Worm (Caenorhabditis elegans): Measurements from ENCODE around the gene clec-218.

The clec-218 gene

DNA sequence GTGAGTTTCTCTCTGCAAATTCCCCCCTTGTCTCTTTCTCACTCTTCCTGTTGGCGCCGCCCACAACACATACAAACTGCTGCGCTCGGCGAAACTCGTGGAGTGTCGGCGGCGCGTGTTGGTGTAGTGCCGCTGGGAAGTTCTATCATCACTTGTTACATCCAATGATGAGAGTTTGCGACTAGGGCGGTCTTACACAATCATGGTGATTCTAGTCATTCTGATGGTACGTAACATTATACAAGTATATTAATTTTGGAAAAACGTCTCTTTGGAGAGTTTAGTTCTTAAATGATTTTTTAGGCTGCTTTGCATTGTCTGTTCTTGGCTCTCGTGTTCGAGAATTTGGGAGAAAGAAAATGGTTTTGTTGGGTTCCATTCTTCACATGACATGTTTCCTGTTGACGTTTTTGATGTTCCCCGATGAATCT, 41.2 kb downstream of the clec-218 start (continued):
- peak; percentile 75 for TF ChIP-seq ceh-28 (tag; optimal IDR thresholded peaks at IDR 0.05)
- peak; percentile 19 for TF ChIP-seq elt-1 (tag; optimal IDR thresholded peaks at IDR 0.05)
- peak; percentile 73 for TF ChIP-seq pha-4 (tag; optimal IDR thresholded peaks at IDR 0.05)
- TF ChIP-seq nhr-43 (tag; optimal IDR thresholded peaks at IDR 0.05; ENCODE audit: poor library complexity, severe bottlenecking): peak; percentile 89
- TF ChIP-seq nhr-12 (tag; optimal IDR thresholded peaks at IDR 0.05): no peak
- no peak for TF ChIP-seq nhr-67 (tag; optimal IDR thresholded peaks at IDR 0.05)
- TF ChIP-seq fkh-10 (GFP tag; optimal IDR thresholded peaks at IDR 0.05): no peak
- peak; percentile 29 for TF ChIP-seq aly-2 (tag; optimal IDR thresholded peaks at IDR 0.05)
- peak; percentile 45 for TF ChIP-seq unc-62 (GFP tag; optimal IDR thresholded peaks at IDR 0.05)
- TF ChIP-seq sea-2 (GFP tag; optimal IDR thresholded peaks at IDR 0.05): no peak
- peak; percentile 13 for TF ChIP-seq fos-1 (tag; optimal IDR thresholded peaks at IDR 0.05)
- peak; percentile 70 for TF ChIP-seq lin-15B (tag; optimal IDR thresholded peaks at IDR 0.05)
- TF ChIP-seq ztf-11 (tag; optimal IDR thresholded peaks at IDR 0.05): no peak
- TF ChIP-seq hmg-11 (tag; optimal IDR thresholded peaks at IDR 0.05): peak; percentile 78
- TF ChIP-seq nhr-77 (tag; optimal IDR thresholded peaks at IDR 0.05): peak; percentile 45
- peak; percentile 94 for TF ChIP-seq nfya-1 (tag; optimal IDR thresholded peaks at IDR 0.05; ENCODE audit: insufficient read depth)
- peak; percentile 99 for TF ChIP-seq snpc-4 (tag; optimal IDR thresholded peaks at IDR 0.05)
- peak in 1 of 3 experiments; percentile 14 for TF ChIP-seq elt-3 (tag; optimal IDR thresholded peaks at IDR 0.05)
- TF ChIP-seq nhr-76 (tag; optimal IDR thresholded peaks at IDR 0.05): no peak
- TF ChIP-seq nhr-11 (tag; optimal IDR thresholded peaks at IDR 0.05): no peak

DNA sequence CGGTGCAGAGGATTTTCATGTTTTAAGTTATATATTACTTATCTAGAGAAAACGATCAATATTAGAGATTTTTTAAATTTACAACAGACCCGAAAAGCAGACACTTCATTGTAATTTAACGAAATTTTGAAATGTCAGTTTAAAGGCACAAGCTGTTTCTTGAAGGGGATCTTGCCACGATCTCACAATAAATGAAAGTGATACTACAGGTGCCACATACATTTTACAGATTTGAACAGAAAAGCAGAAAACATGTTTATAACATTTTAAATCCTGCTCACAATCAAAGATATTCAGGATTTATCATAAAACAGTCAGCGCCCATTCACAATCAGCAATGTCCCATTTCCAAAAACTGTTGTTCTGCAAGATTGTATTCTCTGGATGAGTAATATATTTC, 42.2 kb downstream of the clec-218 start:
- no peak for TF ChIP-seq sea-2 (GFP tag; optimal IDR thresholded peaks at IDR 0.05)

DNA sequence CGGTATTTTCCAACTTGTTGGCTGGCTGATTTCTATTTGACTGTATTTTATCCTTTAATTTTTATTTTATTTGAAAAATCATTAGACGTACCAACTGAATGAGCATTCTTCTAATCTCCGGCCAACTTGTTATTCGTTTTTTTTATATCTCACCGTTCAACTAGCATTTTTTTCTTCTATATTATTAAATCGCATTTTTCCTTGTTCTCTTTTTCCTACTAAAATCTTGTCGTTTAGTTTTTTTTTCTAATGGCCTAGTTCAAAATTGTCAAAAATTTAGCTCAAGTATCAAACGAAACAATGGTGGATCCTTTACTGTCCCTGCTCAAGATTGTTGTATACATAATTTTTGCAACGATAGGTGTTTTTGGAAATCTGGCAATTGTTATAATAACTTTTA, 43.6 kb downstream of the clec-218 start, which contains the start of gene srsx-22:
Gene srsx-22, plus strand, starts transcription at position 301 of the 400 bp plus-strand sequence.
- TF ChIP-seq ceh-82 (tag; optimal IDR thresholded peaks at IDR 0.05): no peak
- TF ChIP-seq nhr-23 (tag; optimal IDR thresholded peaks at IDR 0.05): no peak
- TF ChIP-seq egl-27 (tag; optimal IDR thresholded peaks at IDR 0.05): no peak
- no peak for TF ChIP-seq egl-5 (tag; optimal IDR thresholded peaks at IDR 0.05)
- TF ChIP-seq nhr-25 (tag; optimal IDR thresholded peaks at IDR 0.05): no peak
- TF ChIP-seq fos-1 (tag; optimal IDR thresholded peaks at IDR 0.05): no peak
- no peak for TF ChIP-seq eor-1 (tag; optimal IDR thresholded peaks at IDR 0.05)
- no peak for TF ChIP-seq ceh-16 (tag; optimal IDR thresholded peaks at IDR 0.05)
- no peak for TF ChIP-seq nhr-237 (tag; optimal IDR thresholded peaks at IDR 0.05)
- TF ChIP-seq ZK546.5 (tag; optimal IDR thresholded peaks at IDR 0.05): no peak

DNA sequence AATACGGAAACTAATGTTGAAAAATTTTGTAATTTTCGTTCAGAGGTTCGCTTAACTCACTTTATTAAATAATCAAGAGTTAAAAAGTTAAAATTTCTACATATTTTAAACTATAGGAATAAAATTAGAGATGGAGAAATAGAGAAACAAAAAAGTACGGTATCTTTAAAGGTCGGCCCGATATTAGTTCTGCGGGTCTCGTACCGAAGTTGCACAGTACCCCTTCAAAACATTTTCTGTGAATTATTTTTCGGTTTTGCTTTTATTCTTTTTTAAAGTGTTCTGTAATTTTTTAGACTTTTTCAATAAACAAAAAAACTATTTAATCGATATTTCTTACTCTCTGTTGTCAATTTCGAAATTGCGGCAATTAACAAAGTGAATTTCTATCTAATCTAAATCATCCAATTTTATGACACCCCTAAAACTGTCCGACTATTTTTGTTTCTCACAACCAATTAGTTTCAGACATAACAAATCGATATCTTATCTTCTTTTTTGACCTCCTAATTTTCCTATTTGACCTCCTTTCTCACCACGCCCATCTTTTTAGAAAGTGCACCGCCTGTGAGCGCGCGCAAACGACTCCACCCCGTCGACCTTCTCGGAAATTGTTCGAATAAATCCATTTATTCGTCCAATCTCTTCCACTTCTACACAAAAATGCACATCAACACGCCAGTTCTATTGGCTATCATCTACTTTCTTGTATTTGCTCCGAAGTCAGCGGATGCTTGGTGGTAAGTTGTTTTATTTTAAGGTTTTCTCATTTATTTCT, 47.9 kb downstream of the clec-218 start, which contains the start of gene mom-2:
Gene mom-2, plus strand, starts transcription at position 554 of the 778 bp plus-strand sequence.
- TF ChIP-seq fkh-10 (GFP tag; optimal IDR thresholded peaks at IDR 0.05) (no peak), unc-62 (GFP tag; optimal IDR thresholded peaks at IDR 0.05) (no peak), nhr-12 (tag; optimal IDR thresholded peaks at IDR 0.05) (no peak), zag-1 (tag; optimal IDR thresholded peaks at IDR 0.05) (no peak), ceh-28 (tag; optimal IDR thresholded peaks at IDR 0.05) (no peak), elt-1 (tag; optimal IDR thresholded peaks at IDR 0.05) (no peak), hmg-11 (tag; optimal IDR thresholded peaks at IDR 0.05) (no peak), nhr-25 (tag; optimal IDR thresholded peaks at IDR 0.05) (no peak), tbx-2 (tag; optimal IDR thresholded peaks at IDR 0.05) (no peak), ZK546.5 (tag; optimal IDR thresholded peaks at IDR 0.05) (no peak), nfya-1 (tag; optimal IDR thresholded peaks at IDR 0.05; ENCODE audit: insufficient read depth) (no peak), ceh-16 (tag; optimal IDR thresholded peaks at IDR 0.05) (no peak), egl-5 (tag; optimal IDR thresholded peaks at IDR 0.05) (no peak), mdl-1 (tag; optimal IDR thresholded peaks at IDR 0.05) (no peak), nhr-67 (tag; optimal IDR thresholded peaks at IDR 0.05) (no peak), daf-12 (tag; optimal IDR thresholded peaks at IDR 0.05) (no peak), egl-27 (tag; optimal IDR thresholded peaks at IDR 0.05) (no peak), ztf-4 (tag; optimal IDR thresholded peaks at IDR 0.05) (no peak)

Measured in whole organism, L3 larva.